Fruit fly (Drosophila melanogaster): ENCODE data around the gene CG16972.

DNA sequence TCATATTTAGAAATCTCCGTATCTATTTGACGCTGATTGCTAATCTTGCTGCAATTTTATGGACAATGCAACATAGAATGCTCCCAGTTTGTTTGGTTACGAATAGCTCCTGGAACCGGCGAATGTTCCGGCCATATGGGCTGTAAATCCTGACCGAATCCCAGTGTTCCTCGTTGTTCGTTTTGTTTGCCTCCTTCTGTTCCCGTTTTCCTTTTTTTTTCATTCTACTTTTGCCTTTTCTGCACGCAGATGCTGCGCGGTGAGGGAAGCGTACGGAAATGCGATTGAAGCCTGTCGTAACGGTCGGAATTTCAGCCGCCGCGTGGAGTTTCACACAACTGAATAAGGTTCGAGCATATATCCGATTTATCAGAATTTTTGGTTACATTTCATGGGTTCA, 27.0 kb downstream of the CG16972 start, which contains the start of gene CG43925:
- no peak for TF ChIP-seq psq (optimal IDR thresholded peaks at IDR 0.05)
- TF ChIP-seq Myc (optimal IDR thresholded peaks at IDR 0.05): no peak
- no peak for TF ChIP-seq h (optimal IDR thresholded peaks at IDR 0.05)
- no peak for TF ChIP-seq ttk (optimal IDR thresholded peaks at IDR 0.05)
- no peak for TF ChIP-seq Sin3A (optimal IDR thresholded peaks at IDR 0.05)
